Worm (Caenorhabditis elegans) whole organism, L2 larva: ENCODE measurements around the gene dtmk-1.
"Not testable (repeated sequence)": the region's sequence is repeated elsewhere in the genome, so short reads cannot be mapped to it uniquely, and the experiment has no call there.

Experiments used
- R02D3.7 ChIP-seq: fragments of 150-350 bp; optimal IDR thresholded peaks from 2 replicates; lab custom pipeline; 2014; ENCODE audit warnings: missing biosample characterization, missing genetic modification characterization
- egl-27 ChIP-seq: sonication (generic microtip); optimal IDR thresholded peaks from 3 replicates; lab custom pipeline; 2017; ENCODE audit warnings: missing biosample characterization, missing genetic modification reagents, missing genetic modification characterization
- lin-11 ChIP-seq: fragments of 150-350 bp; sonication (generic microtip); optimal IDR thresholded peaks from 2 replicates; lab custom pipeline; 2014; ENCODE audit warnings: missing biosample characterization, missing genetic modification characterization, inconsistent platforms, mixed read lengths
- nhr-12 ChIP-seq: fragments of 150-350 bp; optimal IDR thresholded peaks from 2 replicates; lab custom pipeline; 2014; ENCODE audit warnings: missing biosample characterization, missing genetic modification characterization
- nhr-77 ChIP-seq: fragments of 150-350 bp; optimal IDR thresholded peaks from 2 replicates; lab custom pipeline; 2014; ENCODE audit warnings: missing biosample characterization, missing genetic modification characterization
- snpc-4 ChIP-seq: fragments of 150-350 bp; optimal IDR thresholded peaks from 2 replicates; lab custom pipeline; 2014; ENCODE audit warnings: missing biosample characterization, missing genetic modification characterization
- unc-62 ChIP-seq: fragments of 150-350 bp; optimal IDR thresholded peaks from 2 replicates; lab custom pipeline; 2014; ENCODE audit warnings: missing biosample characterization, missing genetic modification reagents, missing genetic modification characterization
- ztf-11 ChIP-seq: sonication (generic microtip); optimal IDR thresholded peaks from 2 replicates; lab custom pipeline; 2017; ENCODE audit warnings: missing biosample characterization, missing genetic modification characterization

DNA sequence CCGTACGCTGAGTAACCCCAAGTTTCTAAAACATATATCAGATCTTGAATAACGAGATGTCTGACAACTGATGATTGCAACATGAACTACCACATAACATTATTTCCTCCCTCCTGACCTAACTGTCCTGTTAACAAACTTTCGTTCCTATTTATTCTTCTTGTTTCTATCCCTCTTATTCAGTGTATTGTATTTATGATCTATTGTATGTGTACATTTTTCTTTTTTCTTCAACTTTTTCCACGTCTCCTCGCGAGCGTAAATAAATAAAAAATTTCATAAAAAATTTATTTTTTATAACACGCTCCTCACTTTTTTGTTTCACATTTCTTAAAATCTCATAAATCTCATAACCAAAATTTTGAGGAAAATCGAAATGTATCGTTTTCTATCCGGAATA, 39.4 kb upstream of the dtmk-1 start, which contains the start of gene ZK892.4:
- not testable (repeated sequence) for TF ChIP-seq nhr-12 (tag; lab: Kevin White, UChicago); unc-62; snpc-4 (tag; lab: Kevin White, UChicago); egl-27 (tag; lab: Kevin White, UChicago); ztf-11 (tag; lab: Kevin White, UChicago); nhr-77 (tag; lab: Kevin White, UChicago); R02D3.7; lin-11 (tag; lab: Kevin White, UChicago)
